Fruit fly (Drosophila melanogaster) whole organism, prepupa: ENCODE measurements around the gene CG5910.

Source experiments
- Blimp-1 ChIP-seq: fragments of 200-800 bp; sonication (Bioruptor generic); optimal IDR thresholded peaks from 3 replicates; lab custom pipeline; 2017; ENCODE audit warnings: missing biosample characterization, missing genetic modification characterization, mild to moderate bottlenecking, moderate library complexity, missing genetic modification reagents
- CG10669 ChIP-seq: fragments of 200-800 bp; sonication (Bioruptor generic); optimal IDR thresholded peaks from 3 replicates; lab custom pipeline; 2018; ENCODE audit warnings: missing biosample characterization, mild to moderate bottlenecking, missing genetic modification characterization, moderate library complexity
- CG11294 ChIP-seq: fragments of 200-800 bp; sonication (Bioruptor generic); IDR thresholded peaks from 2 replicates; pipeline ENCODE4 v1.3.6; 2022; ENCODE audit warnings: missing biosample characterization, missing genetic modification characterization
- CG11762 ChIP-seq: fragments of 200-800 bp; sonication (Bioruptor generic); optimal IDR thresholded peaks from 3 replicates; lab custom pipeline; 2016; ENCODE audit warnings: missing biosample characterization, missing genetic modification characterization; ENCODE audit not compliant: insufficient read depth
- CG11902 ChIP-seq: fragments of 200-800 bp; sonication (Bioruptor generic); optimal IDR thresholded peaks from 3 replicates; lab custom pipeline; 2016; ENCODE audit warnings: missing biosample characterization, missing genetic modification characterization
- CG31627 ChIP-seq: fragments of 200-800 bp; sonication (Bioruptor generic); optimal IDR thresholded peaks from 3 replicates; lab custom pipeline; 2016; ENCODE audit warnings: missing biosample characterization, missing genetic modification characterization
- CG32006 ChIP-seq: fragments of 200-800 bp; sonication (Bioruptor generic); optimal IDR thresholded peaks from 3 replicates; lab custom pipeline; 2017; ENCODE audit warnings: missing biosample characterization, mild to moderate bottlenecking, missing genetic modification characterization
- CG3919 ChIP-seq: fragments of 200-800 bp; sonication (Bioruptor generic); optimal IDR thresholded peaks from 3 replicates; lab custom pipeline; 2016; ENCODE audit warnings: missing biosample characterization, missing genetic modification characterization
- CG4318 ChIP-seq: fragments of 200-800 bp; sonication (Bioruptor generic); optimal IDR thresholded peaks from 3 replicates; lab custom pipeline; 2017; ENCODE audit warnings: missing biosample characterization, mild to moderate bottlenecking, missing genetic modification characterization
- CG6808 ChIP-seq: fragments of 200-800 bp; sonication (Bioruptor generic); optimal IDR thresholded peaks from 3 replicates; lab custom pipeline; 2017; ENCODE audit warnings: missing biosample characterization, missing genetic modification characterization, mild to moderate bottlenecking, moderate library complexity, missing genetic modification reagents
- CG6854 ChIP-seq: fragments of 200-800 bp; sonication (Bioruptor generic); optimal IDR thresholded peaks from 2 replicates; lab custom pipeline; 2017; ENCODE audit warnings: missing biosample characterization, mild to moderate bottlenecking, missing genetic modification characterization
- CG8119 ChIP-seq: fragments of 200-800 bp; sonication (Bioruptor generic); IDR thresholded peaks from 3 replicates; pipeline ENCODE4 v1.3.6; 2022; ENCODE audit warnings: missing biosample characterization, missing genetic modification characterization
- CG8319 ChIP-seq: fragments of 200-800 bp; sonication (Bioruptor generic); optimal IDR thresholded peaks from 3 replicates; lab custom pipeline; 2016; ENCODE audit warnings: missing biosample characterization, missing genetic modification characterization
- CG9139 ChIP-seq: fragments of 200-800 bp; sonication (Bioruptor generic); optimal IDR thresholded peaks from 3 replicates; lab custom pipeline; 2017; ENCODE audit warnings: missing biosample characterization, mild to moderate bottlenecking, missing genetic modification characterization
- Eip75B ChIP-seq: fragments of 200-800 bp; sonication (Bioruptor generic); optimal IDR thresholded peaks from 3 replicates; lab custom pipeline; 2016; ENCODE audit warnings: missing biosample characterization, missing genetic modification characterization
- Eip78C ChIP-seq: fragments of 200-800 bp; sonication (Bioruptor generic); peaks from one replicate; lab custom pipeline; 2016; ENCODE audit warnings: missing biosample characterization, missing genetic modification characterization
- Ets21C ChIP-seq: fragments of 200-800 bp; sonication (Bioruptor generic); optimal IDR thresholded peaks from 3 replicates; lab custom pipeline; 2016; ENCODE audit warnings: missing biosample characterization, missing genetic modification characterization
- Ets96B ChIP-seq: fragments of 200-800 bp; optimal IDR thresholded peaks from 2 replicates; lab custom pipeline; 2019; ENCODE audit warnings: missing biosample characterization, mild to moderate bottlenecking, missing genetic modification characterization, moderate library complexity
- Gug ChIP-seq: fragments of 200-800 bp; sonication (Bioruptor generic); IDR thresholded peaks from 2 replicates; pipeline ENCODE4 v1.3.6; 2022; ENCODE audit warnings: missing biosample characterization, missing genetic modification characterization
- Hr38 ChIP-seq: sonication (Bioruptor generic); optimal IDR thresholded peaks from 2 replicates; lab custom pipeline; 2016; ENCODE audit warnings: missing biosample characterization, missing genetic modification characterization
- OdsH ChIP-seq: fragments of 200-800 bp; sonication (Bioruptor generic); optimal IDR thresholded peaks from 3 replicates; lab custom pipeline; 2016; ENCODE audit warnings: missing biosample characterization, missing genetic modification characterization
- Smox ChIP-seq: fragments of 200-800 bp; sonication (Bioruptor generic); optimal IDR thresholded peaks from 3 replicates; lab custom pipeline; 2016; ENCODE audit warnings: missing biosample characterization, missing genetic modification characterization
- Sox15 ChIP-seq: fragments of 200-800 bp; sonication (Bioruptor generic); optimal IDR thresholded peaks from 3 replicates; lab custom pipeline; 2016; ENCODE audit warnings: missing biosample characterization, missing genetic modification characterization
- achi ChIP-seq: fragments of 200-800 bp; sonication (Bioruptor generic); optimal IDR thresholded peaks from 3 replicates; lab custom pipeline; 2016; ENCODE audit warnings: missing biosample characterization, missing genetic modification characterization
- acj6 ChIP-seq: fragments of 200-800 bp; sonication (Bioruptor generic); optimal IDR thresholded peaks from 3 replicates; lab custom pipeline; 2016; ENCODE audit warnings: missing biosample characterization, missing genetic modification characterization
- cyc ChIP-seq: fragments of 200-800 bp; sonication (Bioruptor generic); optimal IDR thresholded peaks from 3 replicates; lab custom pipeline; 2016; ENCODE audit warnings: missing biosample characterization, missing genetic modification characterization
- dac ChIP-seq: fragments of 200-800 bp; sonication (Bioruptor generic); optimal IDR thresholded peaks from 2 replicates; lab custom pipeline; 2017; ENCODE audit warnings: missing biosample characterization, mild to moderate bottlenecking, missing genetic modification characterization
- dsx ChIP-seq: fragments of 200-800 bp; optimal IDR thresholded peaks from 3 replicates; lab custom pipeline; 2019; ENCODE audit warnings: missing biosample characterization, mild to moderate bottlenecking, missing genetic modification characterization, moderate library complexity; ENCODE audit not compliant: poor library complexity, severe bottlenecking
- eg ChIP-seq: fragments of 200-800 bp; sonication (Bioruptor generic); IDR thresholded peaks from 3 replicates; pipeline ENCODE4 v1.3.6; 2022; ENCODE audit warnings: missing biosample characterization, missing genetic modification characterization
- esn ChIP-seq: fragments of 200-800 bp; sonication (Bioruptor generic); optimal IDR thresholded peaks from 2 replicates; lab custom pipeline; 2016; ENCODE audit warnings: missing biosample characterization, mild to moderate bottlenecking, missing genetic modification characterization, moderate library complexity
- fd59A ChIP-seq: fragments of 200-800 bp; sonication (Bioruptor generic); optimal IDR thresholded peaks from 2 replicates; lab custom pipeline; 2017; ENCODE audit warnings: missing biosample characterization, mild to moderate bottlenecking, missing genetic modification characterization, missing genetic modification reagents
- fd85E ChIP-seq: fragments of 200-800 bp; sonication (Bioruptor generic); optimal IDR thresholded peaks from 3 replicates; lab custom pipeline; 2016; ENCODE audit warnings: missing biosample characterization, missing genetic modification characterization
- lz ChIP-seq: fragments of 200-800 bp; sonication (Bioruptor generic); optimal IDR thresholded peaks from 3 replicates; lab custom pipeline; 2016; ENCODE audit warnings: missing biosample characterization, missing genetic modification characterization
- net ChIP-seq: fragments of 200-800 bp; sonication (Bioruptor generic); optimal IDR thresholded peaks from 3 replicates; lab custom pipeline; 2016; ENCODE audit warnings: missing biosample characterization, missing genetic modification characterization
- salr ChIP-seq, 2 experiments: fragments of 200-800 bp; sonication (Bioruptor generic); optimal IDR thresholded peaks; 3 replicates each; lab custom pipeline; 2016 to 2018; ENCODE audit warnings: missing biosample characterization in 2 of 2, missing genetic modification characterization in 2 of 2, mild to moderate bottlenecking in 1 of 2
- ss ChIP-seq, 2 experiments: fragments of 200-800 bp; sonication (Bioruptor generic); optimal IDR thresholded peaks; 2 replicates in 1 of 2; 3 replicates in 1 of 2; lab custom pipeline; 2017 to 2018; ENCODE audit warnings: mild to moderate bottlenecking in 2 of 2, missing biosample characterization in 2 of 2, missing genetic modification characterization in 2 of 2, moderate library complexity in 1 of 2
- svp ChIP-seq: fragments of 200-800 bp; sonication (Bioruptor generic); peaks from one replicate; lab custom pipeline; 2016; ENCODE audit warnings: missing biosample characterization, missing genetic modification characterization
- vri ChIP-seq: fragments of 200-800 bp; sonication (Bioruptor generic); optimal IDR thresholded peaks from 3 replicates; lab custom pipeline; 2016; ENCODE audit warnings: missing biosample characterization, mild to moderate bottlenecking, missing genetic modification characterization

CG5910 gene

dm6 chr3L:20474789-20475208, 32.6 kb downstream of the CG5910 start (continued):
- TF ChIP-seq ss (GFP tag; optimal IDR thresholded peaks at IDR 0.05; lab: Kevin White, UChicago): peak; percentile 52 to 74
- TF ChIP-seq CG10669 (GFP tag; lab: Kevin White, UChicago): peak; percentile 78
- peak; percentile 88 for TF ChIP-seq achi
- TF ChIP-seq CG32006: peak; percentile 89
- peak; percentile 81 for TF ChIP-seq Ets96B
- peak; percentile 92 for TF ChIP-seq esn
- TF ChIP-seq OdsH: peak; percentile 86
- TF ChIP-seq eg (GFP tag; lab: Robert Waterston, UW): no peak
- peak; percentile 91 for TF ChIP-seq cyc (GFP tag; lab: Kevin White, UChicago)
- TF ChIP-seq acj6 (GFP tag; lab: Kevin White, UChicago): peak; percentile 83
- peak; percentile 85 for TF ChIP-seq CG4318 (GFP tag; lab: Kevin White, UChicago)
- TF ChIP-seq CG8119: no peak
- TF ChIP-seq CG11762 (GFP tag; lab: Kevin White, UChicago): peak; percentile 79
- TF ChIP-seq CG31627 (GFP tag; lab: Kevin White, UChicago): peak; percentile 88
- TF ChIP-seq CG6808 (GFP tag; lab: Kevin White, UChicago): peak; percentile 73
- peak; percentile 87 for TF ChIP-seq Smox (GFP tag; lab: Kevin White, UChicago)
- TF ChIP-seq net: peak; percentile 92
- TF ChIP-seq svp (GFP tag; lab: Kevin White, UChicago): peak; percentile 91
- peak; percentile 75 for TF ChIP-seq CG8319 (GFP tag; lab: Kevin White, UChicago)
- peak; percentile 77 for TF ChIP-seq dsx (GFP tag; lab: Kevin White, UChicago)
- peak; percentile 72 for TF ChIP-seq CG11902
- no peak for TF ChIP-seq Gug (GFP tag; lab: Robert Waterston, UW)
- TF ChIP-seq dac (GFP tag; lab: Kevin White, UChicago): peak; percentile 65
- TF ChIP-seq CG11294 (GFP tag; lab: Robert Waterston, UW): no peak
- TF ChIP-seq Hr38: peak; percentile 54
- peak; percentile 14 for TF ChIP-seq fd85E
- TF ChIP-seq CG6854: peak; percentile 67
- peak; percentile 56 for TF ChIP-seq fd59A (GFP tag; lab: Kevin White, UChicago)
- TF ChIP-seq Eip75B: peak; percentile 80

- TF ChIP-seq Smox (GFP tag; lab: Kevin White, UChicago) (no peak), esn (peak; percentile 2), lz (GFP tag; lab: Kevin White, UChicago) (peak; percentile 0), CG11294 (GFP tag; lab: Robert Waterston, UW) (no peak)
Observed at dm6 chr3L:20487649-20488048, 45.4 kb downstream of the CG5910 start.

DNA sequence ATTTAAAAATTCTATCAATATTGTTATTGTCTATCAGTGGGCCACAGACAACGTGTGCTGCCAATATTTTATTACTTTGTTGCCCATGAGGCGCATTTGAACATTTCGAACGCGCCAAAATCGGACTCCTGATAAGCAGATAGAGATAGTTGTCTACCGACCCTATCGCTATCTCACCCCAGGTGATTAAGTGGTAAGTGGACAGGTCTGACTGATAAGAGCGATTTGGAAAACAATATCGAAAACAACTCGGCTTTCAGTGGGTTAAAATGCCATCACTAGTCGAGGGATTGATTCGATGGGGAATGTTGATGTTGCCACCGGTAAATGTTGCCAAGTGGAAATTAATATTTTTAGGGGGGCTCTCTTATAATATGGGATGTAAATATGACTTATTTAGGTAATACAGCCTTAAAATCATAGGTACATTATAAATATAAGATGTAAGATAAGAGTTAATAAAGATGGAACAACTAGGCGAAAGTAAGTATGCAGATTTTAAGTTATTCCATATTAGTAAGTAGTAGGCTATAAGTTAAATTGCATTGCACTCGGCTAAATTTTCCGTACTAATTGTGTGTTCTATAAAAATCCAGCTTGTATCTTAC, 49.4 kb downstream of the CG5910 start, which contains the start of gene ND-39:
TSS of gene ND-39 (plus strand) at position 558 of the 608 bp plus-strand sequence.
- TF ChIP-seq esn (no peak), Blimp-1 (no peak), Sox15 (no peak), achi (no peak), Eip75B (no peak), vri (GFP tag; lab: Kevin White, UChicago) (peak; percentile 10), CG3919 (no peak), net (no peak), Eip78C (GFP tag; lab: Kevin White, UChicago) (peak; percentile 1), ss (GFP tag; optimal IDR thresholded peaks at IDR 0.05; lab: Kevin White, UChicago) (no peak), Ets21C (no peak), CG11902 (no peak), CG31627 (GFP tag; lab: Kevin White, UChicago) (no peak), salr (GFP tag; optimal IDR thresholded peaks at IDR 0.05; lab: Kevin White, UChicago) (no peak), CG9139 (GFP tag; lab: Kevin White, UChicago) (no peak)
